Worm (Caenorhabditis elegans) whole organism, L1 larva: ENCODE measurements around the gene nhr-182.

Experiments
- aly-2 ChIP-seq: fragments of 150-350 bp; optimal IDR thresholded peaks from 2 replicates; lab custom pipeline; 2014; ENCODE audit warnings: missing biosample characterization, missing genetic modification characterization
- ces-1 ChIP-seq: fragments of 150-350 bp; optimal IDR thresholded peaks from 2 replicates; lab custom pipeline; 2014; ENCODE audit warnings: missing biosample characterization, missing genetic modification reagents, missing genetic modification characterization
- isw-1 ChIP-seq: fragments of 200-800 bp; sonication (Bioruptor generic); IDR thresholded peaks from 2 replicates; pipeline ENCODE4 v1.3.6; 2022; ENCODE audit warnings: missing genetic modification characterization, missing compliant biosample characterization
- lin-13 ChIP-seq: fragments of 150-350 bp; optimal IDR thresholded peaks from 2 replicates; lab custom pipeline; 2014; ENCODE audit warnings: missing biosample characterization, missing genetic modification reagents, missing genetic modification characterization
- lsy-2 ChIP-seq, 2 experiments: fragments of 150-350 bp; optimal IDR thresholded peaks; 2 replicates each; lab custom pipeline; 2014; ENCODE audit warnings: missing biosample characterization in 2 of 2, missing genetic modification characterization in 2 of 2
- mep-1 ChIP-seq: fragments of 150-350 bp; optimal IDR thresholded peaks from 2 replicates; lab custom pipeline; 2014; ENCODE audit warnings: missing biosample characterization, missing genetic modification characterization
- nhr-76 ChIP-seq: sonication (generic microtip); optimal IDR thresholded peaks from 2 replicates; lab custom pipeline; 2017; ENCODE audit warnings: missing biosample characterization, missing genetic modification characterization
- nhr-84 ChIP-seq: sonication (generic microtip); optimal IDR thresholded peaks from 2 replicates; lab custom pipeline; 2017; ENCODE audit warnings: missing biosample characterization, missing genetic modification characterization
- pqm-1 ChIP-seq: sonication (generic microtip); optimal IDR thresholded peaks from 3 replicates; lab custom pipeline; 2017; ENCODE audit warnings: missing biosample characterization, missing genetic modification characterization
- unc-86 ChIP-seq: sonication (generic microtip); optimal IDR thresholded peaks from 2 replicates; lab custom pipeline; 2016; ENCODE audit warnings: missing genetic modification characterization, missing compliant biosample characterization
- unc-98 ChIP-seq: fragments of 200-800 bp; sonication (Bioruptor generic); IDR thresholded peaks from 2 replicates; pipeline ENCODE4 v1.3.6; 2022; ENCODE audit warnings: missing genetic modification characterization, missing compliant biosample characterization
- zag-1 ChIP-seq: fragments of 150-350 bp; optimal IDR thresholded peaks from 2 replicates; lab custom pipeline; 2014; ENCODE audit warnings: missing biosample characterization, missing genetic modification characterization

DNA sequence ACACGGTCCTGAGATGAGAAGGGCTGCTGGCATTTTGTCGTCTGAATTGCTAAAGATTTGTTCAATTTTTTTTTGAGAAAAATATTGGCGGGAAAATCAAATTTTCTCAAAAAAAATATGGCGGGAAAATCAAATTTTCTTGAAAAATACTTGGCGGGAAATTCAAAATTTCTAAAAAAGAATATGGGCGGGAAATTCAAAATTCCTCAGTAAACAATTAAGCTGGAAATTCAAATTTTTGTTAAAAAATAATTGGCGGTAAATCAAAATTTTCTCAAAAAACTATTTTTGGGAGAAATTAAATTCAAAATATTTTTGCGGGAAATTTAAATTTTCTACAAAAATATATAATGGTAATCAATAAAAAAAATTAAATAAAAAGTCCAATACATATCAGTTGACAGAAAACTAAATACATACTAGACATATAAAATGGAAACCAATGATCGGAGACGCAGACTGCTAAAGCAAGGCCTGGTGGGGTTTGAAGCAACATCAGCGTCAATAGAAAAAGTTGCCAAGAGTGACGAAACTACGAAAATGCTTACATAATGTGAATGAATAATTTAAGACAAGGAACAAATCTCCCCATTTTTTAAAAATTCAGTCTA is 45.2 kb downstream of the nhr-182 start, which contains the start of gene nhr-184:
- TF ChIP-seq aly-2 (tag; lab: Kevin White, UChicago) = no peak
- TF ChIP-seq lsy-2 (tag; optimal IDR thresholded peaks at IDR 0.05; lab: Kevin White, UChicago) = peak in 1 of 2 experiments; percentile 14
- peak; percentile 10 for TF ChIP-seq unc-86 (tag; lab: Kevin White, UChicago)
- TF ChIP-seq mep-1 = peak; percentile 0
- TF ChIP-seq nhr-84 (tag; lab: Kevin White, UChicago) = no peak
- TF ChIP-seq zag-1 (tag; lab: Kevin White, UChicago) = no peak
- TF ChIP-seq isw-1 (GFP tag; lab: Robert Waterston, UW) = no peak
- TF ChIP-seq ces-1 = no peak
- no peak for TF ChIP-seq unc-98 (GFP tag; lab: Robert Waterston, UW)
- no peak for TF ChIP-seq nhr-76 (tag; lab: Kevin White, UChicago)
- no peak for TF ChIP-seq pqm-1
- TF ChIP-seq lin-13 (GFP tag; lab: Kevin White, UChicago) = no peak
